Worm (Caenorhabditis elegans) whole organism, L2 larva: ENCODE results near the gene rev-3.

Source experiments
- C34F6.9 ChIP-seq: fragments of 150-350 bp; optimal IDR thresholded peaks from 2 replicates; lab custom pipeline; 2014; ENCODE audit warnings: missing biosample characterization, missing genetic modification characterization
- F13H6.1 ChIP-seq: sonication (generic microtip); optimal IDR thresholded peaks from 2 replicates; lab custom pipeline; 2016; ENCODE audit warnings: missing genetic modification characterization, missing compliant biosample characterization
- R02D3.7 ChIP-seq: fragments of 150-350 bp; optimal IDR thresholded peaks from 2 replicates; lab custom pipeline; 2014; ENCODE audit warnings: missing biosample characterization, missing genetic modification characterization
- ZK546.5 ChIP-seq: sonication (generic microtip); optimal IDR thresholded peaks from 2 replicates; lab custom pipeline; 2017; ENCODE audit warnings: missing biosample characterization, missing genetic modification characterization
- aly-2 ChIP-seq: fragments of 150-350 bp; optimal IDR thresholded peaks from 2 replicates; lab custom pipeline; 2014; ENCODE audit warnings: missing biosample characterization, missing genetic modification characterization
- blmp-1 ChIP-seq: sonication (generic microtip); optimal IDR thresholded peaks from 2 replicates; lab custom pipeline; 2017; ENCODE audit warnings: missing genetic modification characterization, mild to moderate bottlenecking, missing compliant biosample characterization, antibody characterized with exemption, moderate library complexity; ENCODE audit not compliant: insufficient read depth
- ceh-82 ChIP-seq: fragments of 150-350 bp; optimal IDR thresholded peaks from 2 replicates; lab custom pipeline; 2014; ENCODE audit warnings: missing biosample characterization, missing genetic modification characterization
- crh-2 ChIP-seq: sonication (generic microtip); optimal IDR thresholded peaks from 2 replicates; lab custom pipeline; 2017; ENCODE audit warnings: missing biosample characterization, missing genetic modification characterization
- dmd-4 ChIP-seq: sonication (generic microtip); optimal IDR thresholded peaks from 2 replicates; lab custom pipeline; 2017; ENCODE audit warnings: missing biosample characterization, missing genetic modification characterization
- egl-27 ChIP-seq: sonication (generic microtip); optimal IDR thresholded peaks from 3 replicates; lab custom pipeline; 2017; ENCODE audit warnings: missing biosample characterization, missing genetic modification reagents, missing genetic modification characterization
- elt-1 ChIP-seq: fragments of 150-350 bp; optimal IDR thresholded peaks from 2 replicates; lab custom pipeline; 2014; ENCODE audit warnings: missing biosample characterization, missing genetic modification characterization
- fos-1 ChIP-seq: fragments of 150-350 bp; optimal IDR thresholded peaks from 2 replicates; lab custom pipeline; 2014; ENCODE audit warnings: missing biosample characterization, missing genetic modification characterization
- lin-11 ChIP-seq: fragments of 150-350 bp; sonication (generic microtip); optimal IDR thresholded peaks from 2 replicates; lab custom pipeline; 2014; ENCODE audit warnings: missing biosample characterization, missing genetic modification characterization, inconsistent platforms, mixed read lengths
- lin-13 ChIP-seq: fragments of 150-350 bp; optimal IDR thresholded peaks from 2 replicates; lab custom pipeline; 2014; ENCODE audit warnings: missing biosample characterization, missing genetic modification reagents, missing genetic modification characterization
- lsy-2 ChIP-seq, 2 experiments: fragments of 150-350 bp in 1 of 2; sonication (generic microtip) in 1 of 2; optimal IDR thresholded peaks; 2 replicates each; lab custom pipeline; 2014 to 2017; ENCODE audit warnings: missing biosample characterization in 2 of 2, missing genetic modification characterization in 2 of 2
- mab-5 ChIP-seq: fragments of 150-350 bp; optimal IDR thresholded peaks from 2 replicates; lab custom pipeline; 2014; ENCODE audit warnings: missing biosample characterization, missing genetic modification characterization
- mbf-1 ChIP-seq: sonication (generic microtip); optimal IDR thresholded peaks from 2 replicates; lab custom pipeline; 2017; ENCODE audit warnings: missing biosample characterization, missing genetic modification characterization
- mdl-1 ChIP-seq, 2 experiments: fragments of 150-350 bp in 1 of 2; sonication (generic microtip) in 1 of 2; optimal IDR thresholded peaks; 2 replicates each; lab custom pipeline; 2017; ENCODE audit warnings: missing biosample characterization in 2 of 2, missing genetic modification characterization in 2 of 2
- nhr-10 ChIP-seq: sonication (generic microtip); optimal IDR thresholded peaks from 2 replicates; lab custom pipeline; 2017; ENCODE audit warnings: missing biosample characterization, missing genetic modification characterization
- nhr-11 ChIP-seq: fragments of 150-350 bp; optimal IDR thresholded peaks from 2 replicates; lab custom pipeline; 2014; ENCODE audit warnings: missing biosample characterization, missing genetic modification characterization
- nhr-12 ChIP-seq: fragments of 150-350 bp; optimal IDR thresholded peaks from 2 replicates; lab custom pipeline; 2014; ENCODE audit warnings: missing biosample characterization, missing genetic modification characterization
- nhr-129 ChIP-seq: fragments of 150-350 bp; optimal IDR thresholded peaks from 2 replicates; lab custom pipeline; 2014; ENCODE audit warnings: missing biosample characterization, missing genetic modification characterization
- nhr-21 ChIP-seq: fragments of 150-350 bp; optimal IDR thresholded peaks from 2 replicates; lab custom pipeline; 2014; ENCODE audit warnings: missing biosample characterization, missing genetic modification characterization
- nhr-23 ChIP-seq: fragments of 150-350 bp; optimal IDR thresholded peaks from 2 replicates; lab custom pipeline; 2014; ENCODE audit warnings: missing biosample characterization, missing genetic modification reagents, missing genetic modification characterization
- nhr-237 ChIP-seq: fragments of 150-350 bp; optimal IDR thresholded peaks from 2 replicates; lab custom pipeline; 2014; ENCODE audit warnings: missing biosample characterization, missing genetic modification characterization
- nhr-25 ChIP-seq: fragments of 150-350 bp; sonication (generic microtip); optimal IDR thresholded peaks from 3 replicates; lab custom pipeline; 2014; ENCODE audit warnings: missing biosample characterization, missing genetic modification characterization
- nhr-6 ChIP-seq: fragments of 150-350 bp; optimal IDR thresholded peaks from 2 replicates; lab custom pipeline; 2014; ENCODE audit warnings: missing biosample characterization, missing genetic modification characterization
- nhr-77 ChIP-seq: fragments of 150-350 bp; optimal IDR thresholded peaks from 2 replicates; lab custom pipeline; 2014; ENCODE audit warnings: missing biosample characterization, missing genetic modification characterization
- peb-1 ChIP-seq: fragments of 150-350 bp; optimal IDR thresholded peaks from 2 replicates; lab custom pipeline; 2014; ENCODE audit warnings: missing biosample characterization, missing genetic modification characterization
- sma-3 ChIP-seq: sonication (generic microtip); optimal IDR thresholded peaks from 2 replicates; lab custom pipeline; 2016; ENCODE audit warnings: missing genetic modification reagents, missing genetic modification characterization, missing compliant biosample characterization
- sma-9 ChIP-seq, 2 experiments: fragments of 150-350 bp in 1 of 2; sonication (generic microtip) in 1 of 2; optimal IDR thresholded peaks; 2 replicates each; lab custom pipeline; 2014 to 2016; ENCODE audit warnings: missing genetic modification characterization in 2 of 2, mild to moderate bottlenecking in 1 of 2, missing biosample characterization in 1 of 2, missing compliant biosample characterization in 1 of 2, missing genetic modification reagents in 1 of 2, moderate library complexity in 1 of 2
- snpc-4 ChIP-seq: fragments of 150-350 bp; optimal IDR thresholded peaks from 2 replicates; lab custom pipeline; 2014; ENCODE audit warnings: missing biosample characterization, missing genetic modification characterization
- unc-39 ChIP-seq: fragments of 150-350 bp; optimal IDR thresholded peaks from 2 replicates; lab custom pipeline; 2014; ENCODE audit warnings: missing biosample characterization, missing genetic modification characterization
- unc-55 ChIP-seq: fragments of 150-350 bp; sonication (generic microtip); optimal IDR thresholded peaks from 3 replicates; lab custom pipeline; 2014; ENCODE audit warnings: missing biosample characterization, missing genetic modification reagents, missing genetic modification characterization
- unc-62 ChIP-seq: fragments of 150-350 bp; optimal IDR thresholded peaks from 2 replicates; lab custom pipeline; 2014; ENCODE audit warnings: missing biosample characterization, missing genetic modification reagents, missing genetic modification characterization
- ztf-1 ChIP-seq: fragments of 200-800 bp; sonication (Bioruptor generic); conservative IDR thresholded peaks from 2 replicates; pipeline ENCODE4 v1.3.6; 2022; ENCODE audit warnings: missing genetic modification characterization, missing compliant biosample characterization
- ztf-4 ChIP-seq: fragments of 150-350 bp; optimal IDR thresholded peaks from 2 replicates; lab custom pipeline; 2014; ENCODE audit warnings: missing biosample characterization, missing genetic modification characterization

rev-3 gene

DNA sequence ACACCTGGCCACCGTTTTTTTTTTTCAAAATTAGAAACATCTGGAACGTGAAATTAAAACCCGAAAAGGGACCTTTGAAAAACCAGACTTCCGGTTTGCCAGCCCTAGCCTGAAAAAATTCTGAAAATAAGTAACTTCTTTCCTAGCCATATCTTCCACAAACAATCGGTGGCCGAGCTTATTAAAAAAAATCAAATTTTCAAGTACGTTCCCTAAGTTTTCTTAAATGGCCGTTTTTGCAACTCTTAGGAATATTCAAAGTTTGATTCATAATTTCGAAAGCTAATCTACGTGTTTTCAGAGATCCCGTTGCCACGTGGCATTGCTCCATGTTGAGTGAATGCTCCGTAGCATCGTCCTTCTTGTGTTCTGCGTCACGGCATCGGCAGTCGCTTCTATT, 33.2 kb upstream of the rev-3 start, which contains the start of gene R12B2.8:
TSS of gene R12B2.8 (plus strand) at position 301 of the 400 bp plus-strand sequence.
- TF ChIP-seq snpc-4, result no peak
- no peak for TF ChIP-seq nhr-23 (tag; lab: Kevin White, UChicago)
- TF ChIP-seq nhr-6 (tag; lab: Kevin White, UChicago), result no peak
- no peak for TF ChIP-seq R02D3.7 (tag; lab: Kevin White, UChicago)

DNA sequence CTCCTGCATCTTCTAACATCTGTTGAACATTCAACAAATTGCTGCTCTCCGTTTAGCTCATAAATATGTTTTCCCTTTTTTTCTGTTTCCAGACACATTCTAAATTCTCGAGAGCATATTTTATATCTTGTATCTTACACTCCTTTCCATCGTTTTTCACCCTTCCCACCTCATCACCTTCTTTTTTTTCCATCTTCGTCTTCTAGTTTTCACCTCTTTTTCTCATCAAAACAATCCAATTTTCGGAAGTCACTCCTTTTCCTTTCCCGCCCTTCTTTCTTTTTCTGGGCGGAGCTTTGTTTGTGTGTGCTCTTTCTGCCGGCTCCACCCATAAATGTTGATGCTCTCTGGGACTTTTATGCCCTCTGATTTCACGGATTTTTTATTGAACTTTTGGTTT, 32.4 kb upstream of the rev-3 start:
- no peak for TF ChIP-seq nhr-10 (tag; lab: Kevin White, UChicago)
- TF ChIP-seq ztf-1, result no peak
- TF ChIP-seq elt-1 (tag; lab: Kevin White, UChicago), result no peak
- TF ChIP-seq lin-13 (GFP tag; lab: Kevin White, UChicago), result no peak
- TF ChIP-seq lsy-2 (tag; optimal IDR thresholded peaks at IDR 0.05; lab: Kevin White, UChicago), result no peak
- no peak for TF ChIP-seq mdl-1 (tag; optimal IDR thresholded peaks at IDR 0.05; lab: Kevin White, UChicago)
- no peak for TF ChIP-seq nhr-11 (tag; lab: Kevin White, UChicago)
- TF ChIP-seq ZK546.5 (tag; lab: Kevin White, UChicago), result no peak
- TF ChIP-seq crh-2 (tag; lab: Kevin White, UChicago), result no peak
- TF ChIP-seq peb-1 (tag; lab: Kevin White, UChicago), result no peak
- no peak for TF ChIP-seq sma-9 (GFP tag; optimal IDR thresholded peaks at IDR 0.05; lab: Kevin White, UChicago)
- TF ChIP-seq sma-9 (tag; optimal IDR thresholded peaks at IDR 0.05; lab: Kevin White, UChicago), result no peak
- TF ChIP-seq egl-27, result no peak
- TF ChIP-seq blmp-1, result no peak
- TF ChIP-seq lin-11 (tag; lab: Kevin White, UChicago), result no peak
- TF ChIP-seq, all 48 proteins: peak for 0

DNA sequence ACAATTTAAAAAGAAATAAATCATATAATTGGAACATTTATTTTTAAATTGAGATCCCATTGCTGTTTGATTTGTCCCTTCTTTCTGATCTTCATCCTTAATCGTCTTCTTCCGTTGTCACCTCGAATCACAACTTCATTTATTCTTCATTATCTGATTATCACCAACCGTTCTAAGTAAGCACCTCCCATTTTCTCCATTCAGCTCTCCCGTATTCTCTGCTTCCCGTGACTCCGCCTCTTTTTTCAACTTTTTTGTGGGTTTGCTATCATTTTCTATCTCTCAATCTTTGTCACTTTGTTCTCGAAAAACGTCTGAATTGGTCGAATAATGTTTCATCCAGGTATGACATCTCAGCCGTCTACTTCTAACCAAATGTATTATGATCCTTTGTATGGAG, 25.5 kb upstream of the rev-3 start, which contains the start of gene sma-4:
TSS of gene sma-4 (plus strand) at position 301 of the 400 bp plus-strand sequence.
- TF ChIP-seq peb-1 (tag; lab: Kevin White, UChicago) (no peak), unc-39 (no peak), ztf-4 (tag; lab: Kevin White, UChicago) (no peak), ceh-82 (no peak), unc-62 (GFP tag; lab: Kevin White, UChicago) (no peak), dmd-4 (tag; lab: Kevin White, UChicago) (no peak), nhr-6 (tag; lab: Kevin White, UChicago) (no peak), nhr-21 (tag; lab: Kevin White, UChicago) (no peak), nhr-237 (no peak), aly-2 (no peak), lin-11 (tag; lab: Kevin White, UChicago) (no peak), mab-5 (tag; lab: Kevin White, UChicago) (no peak), snpc-4 (no peak), nhr-11 (tag; lab: Kevin White, UChicago) (no peak), nhr-25 (tag; lab: Kevin White, UChicago) (no peak), sma-9 (GFP tag; optimal IDR thresholded peaks at IDR 0.05; lab: Kevin White, UChicago) (no peak), sma-9 (tag; optimal IDR thresholded peaks at IDR 0.05; lab: Kevin White, UChicago) (no peak), nhr-10 (tag; lab: Kevin White, UChicago) (no peak), lin-13 (GFP tag; lab: Kevin White, UChicago) (no peak), mbf-1 (tag; lab: Kevin White, UChicago) (no peak)

DNA sequence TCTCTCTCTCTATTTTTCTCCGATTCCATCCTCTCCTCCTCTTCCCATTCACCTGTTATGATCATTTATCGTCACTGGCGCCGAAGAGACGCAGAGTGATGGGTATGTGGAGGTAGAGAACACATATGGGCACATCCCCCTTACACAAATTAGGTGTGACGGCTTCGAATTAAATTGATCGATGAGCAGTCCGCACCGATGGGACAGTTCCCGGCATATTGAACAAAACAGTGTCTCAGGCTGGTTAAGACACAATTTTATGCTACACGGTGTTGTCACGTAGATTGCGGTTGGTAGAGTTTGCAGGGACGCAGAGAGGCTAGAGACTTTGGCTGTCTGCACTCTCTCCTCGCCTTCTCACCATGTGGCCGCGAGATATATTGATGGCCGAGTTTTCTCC, 24.3 kb upstream of the rev-3 start, which contains the start of gene R12B2.7:
TSS of gene R12B2.7 (plus strand) at position 247 of the 400 bp plus-strand sequence.
- TF ChIP-seq nhr-129 (tag; lab: Kevin White, UChicago) (no peak), nhr-25 (tag; lab: Kevin White, UChicago) (peak; percentile 6), elt-1 (tag; lab: Kevin White, UChicago) (no peak), sma-9 (GFP tag; optimal IDR thresholded peaks at IDR 0.05; lab: Kevin White, UChicago) (peak; percentile 48), sma-9 (tag; optimal IDR thresholded peaks at IDR 0.05; lab: Kevin White, UChicago) (no peak), sma-3 (GFP tag; lab: Kevin White, UChicago) (peak; percentile 34), F13H6.1 (tag; lab: Kevin White, UChicago) (peak; percentile 11), nhr-77 (tag; lab: Kevin White, UChicago) (no peak), nhr-21 (tag; lab: Kevin White, UChicago) (peak; percentile 15)

DNA sequence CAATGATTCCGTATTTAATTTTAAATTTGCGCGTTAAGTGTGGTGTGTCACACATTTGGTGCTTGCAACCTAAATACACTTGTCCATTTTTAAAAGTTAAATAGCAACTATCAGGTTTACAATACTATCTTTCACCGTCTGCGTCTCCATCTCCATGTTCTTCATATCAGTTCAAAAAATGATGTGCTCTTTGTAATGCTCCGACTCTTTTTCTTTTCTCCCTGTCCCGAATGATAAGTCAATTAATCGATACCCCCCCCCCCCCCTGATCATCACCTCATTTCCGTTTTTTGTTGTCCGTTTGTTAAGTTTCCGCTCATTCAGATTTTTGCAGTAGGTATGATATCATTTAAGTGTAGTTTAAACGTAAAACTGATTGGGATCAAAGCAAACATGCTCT, 23.6 kb upstream of the rev-3 start:
- no peak for TF ChIP-seq nhr-12 (tag; lab: Kevin White, UChicago)
- TF ChIP-seq ZK546.5 (tag; lab: Kevin White, UChicago), result no peak
- TF ChIP-seq sma-9 (GFP tag; optimal IDR thresholded peaks at IDR 0.05; lab: Kevin White, UChicago), result peak; percentile 64
- no peak for TF ChIP-seq sma-9 (tag; optimal IDR thresholded peaks at IDR 0.05; lab: Kevin White, UChicago)
- no peak for TF ChIP-seq nhr-21 (tag; lab: Kevin White, UChicago)
- TF ChIP-seq egl-27, result no peak
- TF ChIP-seq unc-55 (GFP tag; lab: Kevin White, UChicago), result no peak
- no peak for TF ChIP-seq C34F6.9 (tag; lab: Kevin White, UChicago)
- TF ChIP-seq nhr-77 (tag; lab: Kevin White, UChicago), result no peak
- no peak for TF ChIP-seq elt-1 (tag; lab: Kevin White, UChicago)
- TF ChIP-seq fos-1 (tag; lab: Kevin White, UChicago), result peak; percentile 25
